Fruit fly (Drosophila melanogaster): ENCODE measurements around the gene CG6059.
A peak's percentile ranks its signal among the peaks of the same experiment; 100 is the strongest.

The CG6059 gene

DNA sequence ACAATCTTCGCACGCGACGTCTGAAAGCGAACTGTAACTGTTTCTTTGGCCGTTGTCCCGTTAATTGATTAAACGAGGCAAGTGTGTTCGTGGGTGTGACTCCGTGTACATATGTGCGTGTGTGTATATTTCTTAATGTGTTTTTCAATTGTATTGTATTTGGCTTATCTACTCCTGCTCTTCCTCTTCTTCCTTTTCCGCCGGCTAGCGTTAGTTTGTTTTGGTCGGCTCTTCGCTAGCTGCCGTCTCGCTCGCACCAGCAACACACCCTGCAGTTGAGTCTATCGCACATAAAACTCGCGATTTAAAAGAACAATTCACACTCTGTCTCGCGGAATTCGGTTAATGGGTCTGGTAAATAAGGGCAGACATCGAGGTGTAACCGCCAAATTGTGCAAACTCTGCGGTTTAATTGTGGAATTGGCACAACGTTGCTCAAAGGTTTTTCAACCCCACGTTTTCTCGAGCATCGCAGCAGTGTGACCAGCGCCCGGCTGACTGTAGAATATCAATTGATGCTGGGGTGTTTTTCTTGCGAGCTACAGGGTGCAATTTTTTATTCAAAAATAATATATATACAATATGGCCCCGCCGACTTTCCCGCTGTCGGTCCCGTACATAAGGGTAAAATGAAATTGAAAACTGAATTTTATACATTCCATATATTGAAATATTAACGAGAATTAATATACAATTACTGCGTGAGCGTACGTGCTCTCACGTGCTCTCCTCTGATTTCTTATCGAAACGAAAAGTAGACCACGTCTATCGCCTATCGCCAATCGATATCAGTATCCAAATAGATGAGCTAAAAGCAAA is 12.5 kb downstream of the CG6059 start, which contains the start of the genes gb and CG5815 (continued):
- TF ChIP-seq CG18764 (GFP tag; optimal IDR thresholded peaks at IDR 0.05) (peak; percentile 85), tup (GFP tag; optimal IDR thresholded peaks at IDR 0.05) (peak; percentile 84), onecut (GFP tag; IDR thresholded peaks at IDR 0.05) (peak; percentile 83), ato (GFP tag; IDR thresholded peaks at IDR 0.05; ENCODE audit: partially characterized antibody) (peak; percentile 86), sim (GFP tag; IDR thresholded peaks at IDR 0.05) (peak; percentile 64), Med (GFP tag) (peak; percentile 97), vfl (GFP tag; optimal IDR thresholded peaks at IDR 0.05) (peak; percentile 91), gsb (GFP tag; IDR thresholded peaks at IDR 0.05) (peak; percentile 80), CG6689 (GFP tag; IDR thresholded peaks at IDR 0.05) (peak; percentile 86), CG13775 (GFP tag; optimal IDR thresholded peaks at IDR 0.05) (peak; percentile 94), CG3847 (GFP tag; IDR thresholded peaks at IDR 0.05) (peak; percentile 93), z (GFP tag; IDR thresholded peaks at IDR 0.05) (no peak; the same call in 1 of the 3 replicates), trh (GFP tag; optimal IDR thresholded peaks at IDR 0.05) (peak; percentile 78), CG30020 (tag; optimal IDR thresholded peaks at IDR 0.05) (peak; percentile 71), CG11560 (tag; IDR thresholded peaks at IDR 0.05) (peak; percentile 75; the same call in 2 of the 3 replicates), ATbp (GFP tag; optimal IDR thresholded peaks at IDR 0.05) (peak; percentile 54), nau (GFP tag; optimal IDR thresholded peaks at IDR 0.05) (no peak), wor (GFP tag; IDR thresholded peaks at IDR 0.05) (peak; percentile 69), ab (GFP tag; optimal IDR thresholded peaks at IDR 0.05) (peak; percentile 51), HLHmδ (GFP tag; optimal IDR thresholded peaks at IDR 0.05) (no peak), CG10274 (GFP tag; optimal IDR thresholded peaks at IDR 0.05) (peak; percentile 76), gem (tag; optimal IDR thresholded peaks at IDR 0.05) (peak; percentile 93), Dip2 (GFP tag; IDR thresholded peaks at IDR 0.05) (no peak; the same call in 1 of the 2 replicates), slp2 (GFP tag; optimal IDR thresholded peaks at IDR 0.05) (peak; percentile 55), CG8924 (tag; optimal IDR thresholded peaks at IDR 0.05) (peak; percentile 91), CG12391 (tag; optimal IDR thresholded peaks at IDR 0.05) (peak; percentile 94), al (GFP tag; IDR thresholded peaks at IDR 0.05) (peak; percentile 93), NK7.1 (GFP tag; optimal IDR thresholded peaks at IDR 0.05) (peak; percentile 70), Mrtf (GFP tag; IDR thresholded peaks at IDR 0.05) (peak; percentile 88), usp (GFP tag; optimal IDR thresholded peaks at IDR 0.05) (no peak), CG3407 (GFP tag; optimal IDR thresholded peaks at IDR 0.05) (peak; percentile 63), CG14965 (GFP tag; optimal IDR thresholded peaks at IDR 0.05; ENCODE audit: borderline replicate concordance) (no peak), D19A (tag; optimal IDR thresholded peaks at IDR 0.05) (peak; percentile 79), stwl (tag; optimal IDR thresholded peaks at IDR 0.05) (peak; percentile 84), D19B (GFP tag; optimal IDR thresholded peaks at IDR 0.05) (peak; percentile 82), CG14014 (GFP tag; IDR thresholded peaks at IDR 0.05) (peak; percentile 93), otp (GFP tag; IDR thresholded peaks at IDR 0.05) (peak; percentile 85), sob (GFP tag; IDR thresholded peaks at IDR 0.05) (peak; percentile 84), CG15073 (GFP tag; optimal IDR thresholded peaks at IDR 0.05) (peak; percentile 32), CG32772 (GFP tag; IDR thresholded peaks at IDR 0.05) (peak; percentile 87), Drgx (GFP tag; IDR thresholded peaks at IDR 0.05) (peak; percentile 91), CG4360 (GFP tag; IDR thresholded peaks at IDR 0.05) (peak; percentile 49; the same call in 1 of the 2 replicates), CG3726 (GFP tag; IDR thresholded peaks at IDR 0.05) (peak; percentile 83; the same call in 2 of the 3 replicates), pan (optimal IDR thresholded peaks at IDR 0.05) (no peak), pan (GFP tag; optimal IDR thresholded peaks at IDR 0.05 in 1 of 2, IDR thresholded peaks at IDR 0.05 in 1 of 2) (peak in 1 of 2 experiments; percentile 90), inv (GFP tag; IDR thresholded peaks at IDR 0.05; ENCODE audit: partially characterized antibody) (peak; percentile 91), eve (GFP tag; optimal IDR thresholded peaks at IDR 0.05) (no peak), Max (GFP tag; optimal IDR thresholded peaks at IDR 0.05) (peak; percentile 96), nerfin-2 (GFP tag; IDR thresholded peaks at IDR 0.05; ENCODE audit: partially characterized antibody) (peak; percentile 94), dimm (GFP tag; IDR thresholded peaks at IDR 0.05) (peak; percentile 56)
